Worm (Caenorhabditis elegans) whole organism, early embryonic: ENCODE results near the gene golg-4.

Experiments used
- B0310.2 ChIP-seq: sonication (generic microtip); optimal IDR thresholded peaks from 2 replicates; lab custom pipeline; 2016; ENCODE audit warnings: mild to moderate bottlenecking, missing genetic modification characterization, missing compliant biosample characterization
- F13C5.2 ChIP-seq: sonication (generic microtip); optimal IDR thresholded peaks from 2 replicates; lab custom pipeline; 2017; ENCODE audit warnings: mild to moderate bottlenecking, missing genetic modification characterization, inconsistent platforms, missing compliant biosample characterization
- aly-1 ChIP-seq: sonication (generic microtip); optimal IDR thresholded peaks from 2 replicates; lab custom pipeline; 2016; ENCODE audit warnings: missing genetic modification characterization, missing compliant biosample characterization
- ama-1 ChIP-seq: fragments of 150-350 bp; optimal IDR thresholded peaks from 2 replicates; lab custom pipeline; 2014
- ceh-13 ChIP-seq: fragments of 200-800 bp; sonication (Bioruptor generic); optimal IDR thresholded peaks from 2 replicates; lab custom pipeline; 2018; ENCODE audit warnings: mild to moderate bottlenecking, missing genetic modification characterization, missing compliant biosample characterization
- ceh-36 ChIP-seq: sonication (generic microtip); optimal IDR thresholded peaks from 2 replicates; lab custom pipeline; 2016; ENCODE audit warnings: missing genetic modification characterization, inconsistent platforms, missing compliant biosample characterization
- ets-7 ChIP-seq: sonication (generic microtip); optimal IDR thresholded peaks from 2 replicates; lab custom pipeline; 2016; ENCODE audit warnings: missing genotype, missing genetic modification characterization, missing compliant biosample characterization
- flt-1 ChIP-seq: fragments of 200-800 bp; sonication (Bioruptor generic); IDR thresholded peaks from 2 replicates; pipeline ENCODE4 v1.3.6; 2022; ENCODE audit warnings: missing genetic modification characterization, missing compliant biosample characterization
- hmbx-1 ChIP-seq: sonication (generic microtip); optimal IDR thresholded peaks from 2 replicates; lab custom pipeline; 2016; ENCODE audit warnings: mild to moderate bottlenecking, missing genetic modification characterization, missing compliant biosample characterization
- hmg-4 ChIP-seq: fragments of 200-800 bp; sonication (Bioruptor generic); optimal IDR thresholded peaks from 2 replicates; lab custom pipeline; 2018; ENCODE audit warnings: mild to moderate bottlenecking, missing genetic modification characterization, missing compliant biosample characterization
- hnd-1 ChIP-seq: sonication (generic microtip); optimal IDR thresholded peaks from 2 replicates; lab custom pipeline; 2016; ENCODE audit warnings: missing genetic modification characterization, missing compliant biosample characterization
- pes-1 ChIP-seq: fragments of 200-800 bp; sonication (Bioruptor generic); IDR thresholded peaks from 2 replicates; pipeline ENCODE4 v1.3.6; 2022; ENCODE audit warnings: missing genetic modification reagents, missing genetic modification characterization, missing compliant biosample characterization
- scrt-1 ChIP-seq: fragments of 200-800 bp; sonication (Bioruptor generic); IDR thresholded peaks from 2 replicates; pipeline ENCODE4 v1.3.6; 2022; ENCODE audit warnings: missing genetic modification characterization, missing compliant biosample characterization
- sea-1 ChIP-seq: fragments of 200-800 bp; sonication (Bioruptor generic); conservative IDR thresholded peaks from 2 replicates; pipeline ENCODE4 v1.3.6; 2022; ENCODE audit warnings: missing genetic modification characterization, missing compliant biosample characterization
- tbx-11 ChIP-seq: fragments of 200-800 bp; sonication (Bioruptor generic); IDR thresholded peaks from 2 replicates; pipeline ENCODE4 v1.3.6; 2022; ENCODE audit warnings: missing genetic modification characterization, missing compliant biosample characterization
- tbx-37 ChIP-seq: fragments of 200-800 bp; sonication (Bioruptor generic); conservative IDR thresholded peaks from 2 replicates; pipeline ENCODE4 v1.3.6; 2022; ENCODE audit warnings: missing genetic modification reagents, missing genetic modification characterization, missing compliant biosample characterization
- tra-4 ChIP-seq: sonication (generic microtip); optimal IDR thresholded peaks from 2 replicates; lab custom pipeline; 2017; ENCODE audit warnings: missing genetic modification characterization, missing compliant biosample characterization

golg-4 gene

ce11 chrIII:3423924-3424323, 18.6 kb downstream of the golg-4 start:
- TF ChIP-seq tbx-37 (GFP tag; lab: Robert Waterston, UW), result 0 out of 2 replicates have a peak, but pooled peaks have one; percentile 4
- no peak for TF ChIP-seq tra-4 (tag; lab: Kevin White, UChicago)

ce11 chrIII:3425438-3425837, 20.1 kb downstream of the golg-4 start, which contains the start of gene metl-18:
Gene metl-18, plus strand, starts transcription at chrIII:3425738.
- TF ChIP-seq pes-1 (GFP tag; lab: Robert Waterston, UW) (no peak), scrt-1 (no peak), tbx-11 (no peak), ceh-36 (no peak), flt-1 (GFP tag; lab: Robert Waterston, UW) (no peak), tbx-37 (GFP tag; lab: Robert Waterston, UW) (no peak), hmg-4 (no peak), hmbx-1 (tag; lab: Kevin White, UChicago) (no peak), F13C5.2 (tag; lab: Kevin White, UChicago) (no peak)

ce11 chrIII:3426741-3427140, 21.4 kb downstream of the golg-4 start:
- TF ChIP-seq pes-1 (GFP tag; lab: Robert Waterston, UW) (0 out of 2 replicates have a peak, but pooled peaks have one; percentile 5), scrt-1 (0 out of 2 replicates have a peak, but pooled peaks have one; percentile 19), ceh-13 (GFP tag; lab: Kevin White, UChicago) (no peak)

ce11 chrIII:3428574-3428973, 23.2 kb downstream of the golg-4 start:
- no peak for TF ChIP-seq hmbx-1 (tag; lab: Kevin White, UChicago)
- TF ChIP-seq hmg-4, result no peak
- no peak for TF ChIP-seq F13C5.2 (tag; lab: Kevin White, UChicago)
- no peak for TF ChIP-seq ama-1 (lab: Kevin White, UChicago)
- no peak for TF ChIP-seq tra-4 (tag; lab: Kevin White, UChicago)
- TF ChIP-seq scrt-1, result no peak
- TF ChIP-seq tbx-11, result no peak

DNA sequence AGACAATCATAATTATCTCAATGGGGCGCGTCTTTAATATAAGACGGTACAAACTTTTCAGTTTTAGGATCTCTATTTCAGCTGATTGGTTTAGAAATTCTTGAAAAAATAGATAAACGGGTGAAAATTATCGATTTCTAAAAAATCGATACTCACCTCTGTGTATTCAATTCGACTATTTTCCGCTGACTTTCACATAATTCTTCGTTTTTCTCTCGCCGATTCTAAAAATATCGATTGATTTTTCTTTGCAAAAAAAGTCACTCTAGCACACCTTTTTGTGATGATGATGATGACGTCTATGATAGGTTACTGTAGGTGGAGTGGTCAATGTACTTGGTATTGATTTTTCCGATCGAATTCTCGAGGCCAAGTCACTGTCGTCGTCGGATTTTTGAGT, 24.4 kb downstream of the golg-4 start:
- TF ChIP-seq hmg-4 (no peak), B0310.2 (tag; lab: Kevin White, UChicago) (no peak), tbx-37 (GFP tag; lab: Robert Waterston, UW) (no peak), hnd-1 (tag; lab: Kevin White, UChicago) (no peak), hmbx-1 (tag; lab: Kevin White, UChicago) (no peak), tbx-11 (no peak), aly-1 (tag; lab: Kevin White, UChicago) (no peak), ceh-13 (GFP tag; lab: Kevin White, UChicago) (no peak), flt-1 (GFP tag; lab: Robert Waterston, UW) (no peak), tra-4 (tag; lab: Kevin White, UChicago) (no peak), ceh-36 (no peak)

DNA sequence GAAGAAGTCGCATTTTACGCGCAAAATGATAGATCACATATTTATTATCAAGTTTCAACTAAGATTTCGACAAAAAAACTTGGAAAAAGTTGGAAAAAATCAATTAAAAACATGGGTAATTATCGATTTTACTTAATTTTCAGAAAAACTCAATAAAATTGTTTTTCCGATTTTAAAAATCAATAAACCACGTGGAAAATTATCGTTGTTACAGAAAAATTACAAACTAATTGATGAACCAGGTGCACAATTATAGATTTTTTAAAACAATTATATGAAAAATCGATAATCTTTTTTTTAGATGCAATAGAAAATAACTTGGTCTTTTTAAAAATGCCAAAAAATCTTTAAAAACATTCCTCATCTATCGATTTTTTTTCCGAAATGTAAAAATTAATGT, 25.3 kb downstream of the golg-4 start:
- TF ChIP-seq B0310.2 (tag; lab: Kevin White, UChicago) (no peak), ceh-13 (GFP tag; lab: Kevin White, UChicago) (no peak), hmbx-1 (tag; lab: Kevin White, UChicago) (no peak), sea-1 (GFP tag; lab: Robert Waterston, UW) (no peak), hnd-1 (tag; lab: Kevin White, UChicago) (no peak), ama-1 (lab: Kevin White, UChicago) (no peak), ceh-36 (no peak), aly-1 (tag; lab: Kevin White, UChicago) (no peak), tbx-37 (GFP tag; lab: Robert Waterston, UW) (no peak), scrt-1 (no peak), hmg-4 (no peak), pes-1 (GFP tag; lab: Robert Waterston, UW) (no peak), F13C5.2 (tag; lab: Kevin White, UChicago) (no peak), ets-7 (no peak)

DNA sequence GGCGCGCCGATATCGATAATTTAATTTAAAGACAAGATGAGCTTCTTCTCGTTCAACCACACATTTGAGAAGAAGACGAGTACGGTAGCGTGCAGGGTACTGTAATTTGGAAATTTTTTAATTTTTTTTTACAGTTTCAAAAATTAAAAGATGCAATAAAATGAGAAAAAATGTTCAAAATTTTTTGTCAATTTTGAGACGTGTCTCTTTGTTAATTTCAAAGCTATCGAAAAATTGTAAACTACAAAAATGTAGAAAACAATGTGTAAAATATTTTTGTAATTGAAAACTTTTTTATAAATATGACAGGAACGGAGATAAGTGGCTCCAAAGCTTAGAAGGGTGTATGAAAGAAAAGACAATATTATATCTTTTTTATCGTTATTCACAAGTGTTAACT, 26.0 kb downstream of the golg-4 start, which contains the start of gene K01A11.1:
Gene K01A11.1, minus strand, starts transcription at position 101 of the 400 bp plus-strand sequence.
- TF ChIP-seq tbx-37 (GFP tag; lab: Robert Waterston, UW) (no peak), tra-4 (tag; lab: Kevin White, UChicago) (no peak), ets-7 (no peak), hnd-1 (tag; lab: Kevin White, UChicago) (no peak), scrt-1 (no peak), flt-1 (GFP tag; lab: Robert Waterston, UW) (no peak), sea-1 (GFP tag; lab: Robert Waterston, UW) (no peak), aly-1 (tag; lab: Kevin White, UChicago) (no peak)

ce11 chrIII:3435152-3435551, 29.8 kb downstream of the golg-4 start:
- TF ChIP-seq B0310.2 (tag; lab: Kevin White, UChicago), result no peak
- TF ChIP-seq hnd-1 (tag; lab: Kevin White, UChicago), result no peak
- TF ChIP-seq flt-1 (GFP tag; lab: Robert Waterston, UW), result no peak
- no peak for TF ChIP-seq ets-7
- no peak for TF ChIP-seq aly-1 (tag; lab: Kevin White, UChicago)
- TF ChIP-seq hmg-4, result no peak
- no peak for TF ChIP-seq ama-1 (lab: Kevin White, UChicago)

DNA sequence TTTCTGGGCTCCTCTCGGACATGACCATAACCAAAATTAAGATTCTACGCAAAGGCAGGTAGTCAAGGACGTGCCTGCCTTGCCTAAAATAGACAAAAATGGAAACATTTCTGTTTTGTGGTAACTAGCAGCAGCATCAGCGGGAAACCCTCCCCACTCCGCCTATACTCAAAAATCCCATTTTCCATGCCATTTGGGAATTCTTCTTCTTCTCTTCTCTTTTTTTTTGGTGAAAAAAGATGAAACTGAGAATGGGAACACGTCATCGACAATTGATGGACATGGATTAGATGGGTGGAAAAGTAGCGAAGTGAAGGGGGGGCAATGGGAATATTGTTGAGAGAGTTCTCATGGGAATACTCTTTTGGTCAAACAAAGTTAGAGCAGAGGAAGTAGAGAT, 31.8 kb downstream of the golg-4 start:
- TF ChIP-seq ama-1 (lab: Kevin White, UChicago) (no peak), F13C5.2 (tag; lab: Kevin White, UChicago) (no peak), pes-1 (GFP tag; lab: Robert Waterston, UW) (no peak)
